Fruit fly (Drosophila melanogaster) whole organism, embryonic: Measurements from ENCODE around the gene Galphai.

Experiments used
- CG17186 ChIP-seq: fragments of 200-800 bp; sonication (Bioruptor generic); optimal IDR thresholded peaks from 3 replicates; lab custom pipeline; 2017; ENCODE audit warnings: missing biosample characterization, missing genetic modification reagents, missing genetic modification characterization
- CG17361 ChIP-seq: fragments of 200-800 bp; sonication (Bioruptor generic); IDR thresholded peaks from 3 replicates; pipeline ENCODE4 v1.3.6; 2022; ENCODE audit warnings: missing biosample characterization, missing genetic modification characterization
- CG18764 ChIP-seq: fragments of 200-800 bp; sonication (Bioruptor generic); optimal IDR thresholded peaks from 3 replicates; lab custom pipeline; 2016; ENCODE audit warnings: missing biosample characterization, missing genetic modification characterization
- CG30020 ChIP-seq: fragments of 200-800 bp; optimal IDR thresholded peaks from 2 replicates; lab custom pipeline; 2019; ENCODE audit warnings: missing biosample characterization, mild to moderate bottlenecking, missing genetic modification characterization, moderate library complexity
- CG4707 ChIP-seq: fragments of 200-800 bp; sonication (Bioruptor generic); optimal IDR thresholded peaks from 2 replicates; lab custom pipeline; 2018; ENCODE audit warnings: missing biosample characterization, mild to moderate bottlenecking, missing genetic modification characterization, moderate library complexity
- CG7271 ChIP-seq: fragments of 200-800 bp; sonication (Bioruptor generic); optimal IDR thresholded peaks from 2 replicates; lab custom pipeline; 2018; ENCODE audit warnings: missing biosample characterization, mild to moderate bottlenecking, missing genetic modification characterization, moderate library complexity
- MESR4 ChIP-seq: fragments of 200-800 bp; sonication (Bioruptor generic); optimal IDR thresholded peaks from 2 replicates; lab custom pipeline; 2018; ENCODE audit warnings: missing biosample characterization, mild to moderate bottlenecking, missing genetic modification characterization, moderate library complexity
- Sox102F ChIP-seq: fragments of 200-800 bp; sonication (Bioruptor generic); optimal IDR thresholded peaks from 2 replicates; lab custom pipeline; 2018; ENCODE audit warnings: missing biosample characterization, mild to moderate bottlenecking, missing genetic modification characterization, moderate library complexity
- h ChIP-seq: fragments of >200 bp; optimal IDR thresholded peaks from 2 replicates; lab custom pipeline; 2017
- ind ChIP-seq: fragments of 200-800 bp; sonication (Bioruptor generic); optimal IDR thresholded peaks from 3 replicates; lab custom pipeline; 2016; ENCODE audit warnings: missing biosample characterization, missing genetic modification characterization
- onecut ChIP-seq: fragments of 200-800 bp; sonication (Bioruptor generic); IDR thresholded peaks from 2 replicates; pipeline ENCODE4 v1.3.6; 2022; ENCODE audit warnings: missing biosample characterization, missing genetic modification characterization
- pnt ChIP-seq: fragments of 200-800 bp; sonication (Bioruptor generic); optimal IDR thresholded peaks from 3 replicates; lab custom pipeline; 2016; ENCODE audit warnings: missing biosample characterization, missing genetic modification characterization

DNA sequence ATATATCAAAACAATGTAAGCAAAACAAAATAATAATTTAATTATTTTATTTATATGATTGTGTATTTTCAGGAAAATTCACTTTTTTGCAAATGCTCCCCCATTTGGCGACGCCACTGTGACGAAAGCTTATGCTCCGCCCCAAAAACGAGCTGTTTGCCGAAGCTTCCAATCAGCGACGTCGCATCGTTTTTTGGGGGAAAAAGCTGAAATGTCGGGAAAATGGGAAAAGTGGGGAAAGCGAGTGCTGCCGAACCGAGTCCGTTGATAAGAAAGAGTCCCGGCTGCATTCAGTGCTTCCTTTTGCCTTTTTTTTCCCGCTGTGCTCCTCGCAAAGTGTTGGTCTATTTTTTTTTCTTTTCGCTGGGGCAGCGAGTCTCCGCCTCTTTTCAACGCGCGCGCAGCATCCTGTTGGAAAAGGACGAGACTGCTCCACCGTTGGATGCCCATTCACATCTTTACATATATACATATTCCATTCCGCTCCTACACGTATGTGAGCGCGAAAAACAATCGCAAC, 45.0 kb downstream of the Galphai start:
- TF ChIP-seq MESR4 (GFP tag; lab: Kevin White, UChicago), result no peak
- TF ChIP-seq pnt, result no peak
- TF ChIP-seq CG30020, result no peak
- no peak for TF ChIP-seq onecut
- TF ChIP-seq h (lab: Kevin White, UChicago), result no peak
- TF ChIP-seq CG4707 (GFP tag; lab: Kevin White, UChicago), result no peak
- TF ChIP-seq CG17361 (GFP tag; lab: Robert Waterston, UW), result no peak
- no peak for TF ChIP-seq Sox102F (GFP tag; lab: Kevin White, UChicago)
- TF ChIP-seq CG17186, result no peak
- TF ChIP-seq CG18764 (GFP tag; lab: Kevin White, UChicago), result no peak
- no peak for TF ChIP-seq CG7271
- no peak for TF ChIP-seq ind (GFP tag; lab: Kevin White, UChicago)
